Worm (Caenorhabditis elegans) whole organism, L4/young adult: ENCODE data around the gene C44H9.5.
"Not testable (repeated sequence)": the region's sequence is repeated elsewhere in the genome, so short reads cannot be mapped to it uniquely, and the experiment has no call there.

ENCODE experiments used
- W03F9.2 ChIP-seq: fragments of 150-350 bp; optimal IDR thresholded peaks from 2 replicates; lab custom pipeline; 2014; ENCODE audit warnings: missing biosample characterization, missing genetic modification characterization
- dao-5 ChIP-seq: sonication (generic microtip); optimal IDR thresholded peaks from 2 replicates; lab custom pipeline; 2016; ENCODE audit warnings: missing genotype, missing genetic modification characterization, moderate library complexity, missing compliant biosample characterization
- him-1 ChIP-seq: sonication (generic microtip); optimal IDR thresholded peaks from 2 replicates; lab custom pipeline; 2016; ENCODE audit warnings: missing genotype, missing genetic modification reagents, missing genetic modification characterization, missing compliant biosample characterization

The C44H9.5 gene

DNA sequence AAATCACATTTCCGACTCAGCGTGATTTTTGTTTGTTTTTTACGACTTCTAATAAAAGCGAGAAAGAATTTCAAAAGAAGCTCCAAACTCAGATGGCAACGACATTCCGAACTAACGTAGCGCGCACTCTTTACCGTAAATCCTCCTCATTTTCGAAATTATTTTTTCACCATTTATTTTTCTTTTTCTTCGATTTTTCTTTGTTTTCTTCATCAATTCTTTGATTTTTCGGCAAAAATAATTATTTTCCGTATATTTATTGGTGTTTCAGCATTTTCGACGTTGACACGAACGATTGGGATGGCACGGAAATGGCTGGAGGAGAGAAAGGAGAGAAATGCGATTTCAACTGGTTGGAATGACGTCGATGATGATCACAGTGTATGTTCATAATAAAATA lies 16.0 kb upstream of the C44H9.5 start, which contains the start of gene T07F10.5:
T07F10.5 (plus strand) TSS at position 301 of the 400 bp plus-strand sequence.
- TF ChIP-seq him-1, W03F9.2, dao-5 (tag; lab: Kevin White, UChicago): not testable (repeated sequence)

DNA sequence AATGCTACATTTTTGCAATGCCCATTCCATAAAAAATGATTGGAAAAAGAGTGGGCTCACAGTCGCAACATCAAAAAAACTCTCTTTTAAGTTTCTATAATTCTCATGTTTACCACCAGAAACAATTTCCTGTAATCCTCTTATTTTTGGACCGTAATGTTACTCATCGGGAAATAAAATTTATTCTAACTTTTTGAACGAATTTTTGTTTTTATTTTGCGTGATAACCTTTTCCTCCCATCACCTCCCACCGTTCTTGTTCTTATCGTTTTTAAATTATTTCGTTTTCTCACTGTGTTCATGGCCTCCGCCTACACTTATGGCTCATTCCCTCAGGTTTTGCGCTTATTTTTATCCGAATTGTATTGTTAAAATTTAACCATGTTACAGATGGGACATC lies 9.5 kb upstream of the C44H9.5 start, which contains the start of gene anp-1:
anp-1 (plus strand) TSS at position 301 of the 400 bp plus-strand sequence.
- TF ChIP-seq W03F9.2 (tag; lab: Kevin White, UChicago) (no peak), dao-5 (tag; lab: Kevin White, UChicago) (no peak), him-1 (tag; lab: Kevin White, UChicago) (no peak)

- TF ChIP-seq dao-5 (tag; lab: Kevin White, UChicago) = no peak
- TF ChIP-seq him-1 (tag; lab: Kevin White, UChicago) = no peak
- no peak for TF ChIP-seq W03F9.2 (tag; lab: Kevin White, UChicago)
These were observed 5.1 kb upstream of the C44H9.5 start, which contains the start of gene C44H9.7 for ce11 chrV:12854766-12855165. C44H9.7 (minus strand) TSS chrV:12854866.

DNA sequence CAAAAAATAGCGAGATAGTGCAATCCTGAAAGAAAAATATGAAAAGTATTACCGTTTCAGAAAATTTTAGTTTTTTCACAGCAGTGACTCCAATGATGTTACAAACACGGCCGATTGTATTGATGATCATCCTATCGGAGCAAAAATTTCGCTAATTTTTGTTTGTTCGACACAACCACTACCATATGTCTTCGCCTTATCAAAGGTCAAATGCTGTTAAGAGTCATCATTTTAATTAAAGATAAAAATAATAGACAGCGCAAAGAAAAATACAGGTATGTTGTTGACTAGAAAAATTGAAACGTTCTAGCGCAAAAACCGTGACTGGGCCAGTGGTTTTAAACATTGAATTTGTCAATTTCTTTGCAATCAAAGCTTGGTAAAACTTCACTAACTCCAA lies 2.7 kb upstream of the C44H9.5 start:
- TF ChIP-seq W03F9.2 (tag; lab: Kevin White, UChicago) = no peak
- TF ChIP-seq dao-5 (tag; lab: Kevin White, UChicago) = no peak
- no peak for TF ChIP-seq him-1 (tag; lab: Kevin White, UChicago)

DNA sequence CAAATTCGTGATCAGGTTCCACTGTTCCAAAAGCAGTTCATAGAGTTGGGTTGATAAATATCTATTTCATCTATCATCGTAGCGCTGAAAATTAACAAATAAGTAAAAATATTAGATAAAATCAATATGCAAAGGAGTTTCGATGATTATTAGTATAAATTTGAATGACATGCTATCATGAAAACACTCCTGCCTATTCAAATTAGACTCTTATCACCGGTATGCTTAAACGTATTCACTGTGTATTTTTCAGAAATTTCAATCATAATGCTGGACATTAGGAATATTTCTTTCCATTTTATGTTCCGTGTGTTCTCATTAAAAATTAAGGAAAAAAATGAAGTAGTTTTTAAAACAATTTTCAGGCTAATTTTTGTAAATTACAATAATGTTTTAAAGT lies 4.4 kb downstream of the C44H9.5 start, which contains the start of gene C44H9.6:
C44H9.6 (minus strand) TSS at position 101 of the 400 bp plus-strand sequence.
- no peak for TF ChIP-seq dao-5 (tag; lab: Kevin White, UChicago)
- no peak for TF ChIP-seq him-1 (tag; lab: Kevin White, UChicago)
- TF ChIP-seq W03F9.2 (tag; lab: Kevin White, UChicago) = no peak

DNA sequence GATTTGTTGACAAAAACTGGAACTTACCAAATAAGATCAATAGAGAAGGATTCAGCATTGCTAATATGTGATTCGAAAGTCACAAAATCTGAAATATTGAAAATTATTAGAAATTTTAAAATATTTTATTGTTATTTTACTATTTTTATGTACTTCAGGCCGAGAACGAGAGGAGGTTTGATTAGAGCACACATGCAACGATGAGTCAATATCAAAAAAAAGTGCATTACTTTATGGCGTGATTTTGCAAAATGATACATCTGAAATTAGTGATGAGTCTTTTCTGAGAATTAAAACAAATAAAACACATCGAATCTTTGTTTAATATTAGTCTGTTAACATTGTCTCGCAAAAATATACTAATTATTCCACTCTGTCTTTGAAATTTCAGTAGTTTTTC lies 4.9 kb downstream of the C44H9.5 start:
- TF ChIP-seq him-1 (tag; lab: Kevin White, UChicago) (no peak), W03F9.2 (tag; lab: Kevin White, UChicago) (no peak), dao-5 (tag; lab: Kevin White, UChicago) (no peak)

ce11 chrV:12835388-12835787 lies 14.3 kb downstream of the C44H9.5 start, which contains the start of gene C44H9.4:
C44H9.4 (plus strand) TSS chrV:12835688.
- TF ChIP-seq W03F9.2 (tag; lab: Kevin White, UChicago) = no peak
- no peak for TF ChIP-seq him-1 (tag; lab: Kevin White, UChicago)
- no peak for TF ChIP-seq dao-5 (tag; lab: Kevin White, UChicago)

- TF ChIP-seq dao-5 (tag; lab: Kevin White, UChicago) = no peak
- TF ChIP-seq W03F9.2 (tag; lab: Kevin White, UChicago) = no peak
- no peak for TF ChIP-seq him-1 (tag; lab: Kevin White, UChicago)
These were observed 22.4 kb downstream of the C44H9.5 start, which contains the start of gene ugt-15 for ce11 chrV:12827219-12827618. ugt-15 (plus strand) TSS chrV:12827519.

ce11 chrV:12824777-12825176 lies 24.9 kb downstream of the C44H9.5 start, which contains the start of gene ugt-16:
ugt-16 (plus strand) TSS chrV:12825024.
- TF ChIP-seq dao-5 (tag; lab: Kevin White, UChicago) (no peak), W03F9.2 (tag; lab: Kevin White, UChicago) (no peak), him-1 (tag; lab: Kevin White, UChicago) (no peak)

DNA sequence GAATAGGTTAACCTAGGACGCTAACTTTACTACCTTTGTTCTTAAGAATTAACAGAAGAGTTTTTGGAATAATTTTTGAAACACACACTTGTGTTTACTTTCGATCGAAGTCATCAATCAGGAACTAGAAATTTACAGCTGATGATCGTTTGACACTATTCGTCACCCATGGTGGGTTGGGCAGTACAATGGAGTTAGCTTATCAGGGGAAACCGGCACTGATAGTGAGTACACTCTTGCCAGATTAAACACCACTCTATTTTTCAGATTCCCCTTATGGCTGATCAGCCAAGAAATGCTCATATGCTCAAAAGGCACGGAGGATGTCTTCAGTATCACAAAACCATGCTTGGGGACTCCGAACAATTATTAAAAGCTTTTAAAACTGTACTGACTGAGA lies 27.6 kb downstream of the C44H9.5 start:
- no peak for TF ChIP-seq dao-5 (tag; lab: Kevin White, UChicago)
- TF ChIP-seq W03F9.2 (tag; lab: Kevin White, UChicago) = no peak
- TF ChIP-seq him-1 (tag; lab: Kevin White, UChicago) = no peak

DNA sequence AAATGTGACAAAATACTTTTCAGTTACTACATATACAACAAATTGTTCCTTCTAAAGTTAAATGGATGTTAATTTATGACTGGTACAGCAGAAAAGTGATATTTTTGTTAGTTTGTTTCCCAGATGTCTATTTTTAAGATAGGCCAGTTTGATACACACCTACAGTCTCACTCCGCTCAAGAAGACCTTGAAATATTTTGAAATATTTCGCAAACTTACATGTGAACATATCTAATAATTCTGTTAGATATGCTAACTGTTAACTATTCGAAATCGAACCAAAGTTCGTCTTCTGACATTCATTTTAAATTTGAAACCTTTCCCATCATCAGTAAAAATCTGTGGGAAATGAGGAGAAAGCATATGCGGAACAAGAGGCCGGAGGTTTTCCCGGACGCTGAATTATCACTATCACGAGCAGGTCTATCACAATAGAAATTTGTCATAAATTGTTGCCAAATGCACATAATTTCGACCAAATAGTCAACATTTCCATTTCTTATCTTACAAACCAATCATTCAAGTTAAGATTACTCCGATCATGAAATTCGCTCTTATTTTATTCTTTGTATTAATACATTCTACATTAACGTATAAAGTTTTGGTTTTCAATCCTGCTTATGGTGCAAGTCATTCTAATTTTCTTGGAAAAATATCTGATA lies 29.7 kb downstream of the C44H9.5 start, which contains the start of the genes ZC443.4 and ugt-18:
ZC443.4 (minus strand) TSS at position 95 of the 662 bp plus-strand sequence.
ugt-18 (plus strand) TSS at position 469 of the 662 bp plus-strand sequence.
- TF ChIP-seq W03F9.2 (tag; lab: Kevin White, UChicago) = no peak
- TF ChIP-seq him-1 (tag; lab: Kevin White, UChicago) = no peak
- no peak for TF ChIP-seq dao-5 (tag; lab: Kevin White, UChicago)

- TF ChIP-seq him-1 (tag; lab: Kevin White, UChicago) = peak; percentile 89
- TF ChIP-seq W03F9.2 (tag; lab: Kevin White, UChicago) = no peak
These were observed 30.5 kb downstream of the C44H9.5 start for ce11 chrV:12819155-12819554.

DNA sequence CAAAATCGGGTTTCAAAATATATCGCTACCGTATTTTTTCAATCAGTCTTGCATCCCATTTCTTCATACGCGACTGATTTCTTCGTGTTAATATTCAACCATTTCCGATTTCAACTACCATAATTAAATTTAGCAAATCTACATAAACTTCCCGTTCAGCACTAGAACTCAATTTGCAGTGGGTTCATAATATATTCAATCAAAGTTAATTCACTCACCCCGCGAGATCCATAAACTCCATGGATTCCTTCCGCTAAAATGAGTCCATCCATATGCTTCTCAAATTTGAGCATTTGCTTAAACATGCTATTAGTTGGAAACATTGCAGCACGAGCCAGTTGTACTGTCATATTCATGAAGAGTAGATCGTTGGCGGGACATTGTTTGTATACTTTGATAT lies 31.2 kb downstream of the C44H9.5 start:
- TF ChIP-seq him-1 (tag; lab: Kevin White, UChicago) = no peak
- no peak for TF ChIP-seq W03F9.2 (tag; lab: Kevin White, UChicago)
- no peak for TF ChIP-seq dao-5 (tag; lab: Kevin White, UChicago)
